Fruit fly (Drosophila melanogaster) S2 (cell line): ENCODE measurements around the gene CG12321.

ENCODE experiments used
- CG8478 ChIP-seq: fragments of >200 bp; optimal IDR thresholded peaks from 2 replicates; lab custom pipeline; 2018
- CTCF ChIP-seq, 2 experiments: fragments of >200 bp; optimal IDR thresholded peaks; 2 replicates each; lab custom pipeline; 2018

dm6 chr3R:18167173-18167415, 21.4 kb downstream of the CG12321 start, which contains the start of the genes CG7215 and Prx5:
- TF ChIP-seq CG8478 (lab: Kevin White, UChicago): no peak
- no peak for TF ChIP-seq CTCF (optimal IDR thresholded peaks at IDR 0.05; lab: Kevin White, UChicago)
